Worm (Caenorhabditis elegans) whole organism, young adult: ENCODE results near the gene glb-34.

ENCODE experiments used
- B0336.3 ChIP-seq: fragments of 200-800 bp; sonication (Bioruptor generic); IDR thresholded peaks from 2 replicates; pipeline ENCODE4 v1.3.6; 2022; ENCODE audit warnings: missing genetic modification characterization, missing compliant biosample characterization
- F37B4.10 ChIP-seq: fragments of 200-800 bp; sonication (Bioruptor generic); IDR thresholded peaks from 2 replicates; pipeline ENCODE4 v1.3.6; 2022; ENCODE audit warnings: missing genetic modification characterization, missing compliant biosample characterization
- F49E8.2 ChIP-seq: sonication (generic microtip); optimal IDR thresholded peaks from 3 replicates; lab custom pipeline; 2017; ENCODE audit warnings: missing genetic modification characterization, mild to moderate bottlenecking, missing compliant biosample characterization, antibody characterized with exemption, moderate library complexity; ENCODE audit not compliant: insufficient read depth
- F57A8.1 ChIP-seq: fragments of 200-800 bp; sonication (Bioruptor generic); optimal IDR thresholded peaks from 2 replicates; lab custom pipeline; 2018; ENCODE audit warnings: mild to moderate bottlenecking, missing genetic modification characterization, moderate library complexity, missing compliant biosample characterization
- F57C9.4 ChIP-seq: sonication (generic microtip); optimal IDR thresholded peaks from 2 replicates; lab custom pipeline; 2017; ENCODE audit warnings: mild to moderate bottlenecking, missing genetic modification characterization, missing compliant biosample characterization
- K12H6.12 ChIP-seq: fragments of 200-800 bp; sonication (Bioruptor generic); optimal IDR thresholded peaks from 2 replicates; lab custom pipeline; 2018; ENCODE audit warnings: mild to moderate bottlenecking, missing genetic modification characterization, missing compliant biosample characterization
- Y56A3A.18 ChIP-seq: fragments of 200-800 bp; sonication (Bioruptor generic); IDR thresholded peaks from 2 replicates; pipeline ENCODE4 v1.3.6; 2022; ENCODE audit warnings: missing genetic modification reagents, missing genetic modification characterization, missing compliant biosample characterization
- ZK185.1 ChIP-seq: sonication (generic microtip); optimal IDR thresholded peaks from 2 replicates; lab custom pipeline; 2016; ENCODE audit warnings: mild to moderate bottlenecking, missing genetic modification characterization, missing compliant biosample characterization; ENCODE audit not compliant: poor library complexity, severe bottlenecking
- ama-1 ChIP-seq, 3 experiments: fragments of 150-350 bp in 1 of 3; sonication (generic microtip) in 2 of 3; optimal IDR thresholded peaks; 2 replicates each; lab custom pipeline; 2014 to 2018; ENCODE audit warnings: missing biosample characterization in 2 of 3, missing genetic modification characterization in 2 of 3, missing genetic modification reagents in 2 of 3
- attf-6 ChIP-seq: fragments of 200-800 bp; sonication (Bioruptor generic); IDR thresholded peaks from 2 replicates; pipeline ENCODE4 v1.3.6; 2022; ENCODE audit warnings: missing genetic modification reagents, missing genetic modification characterization, missing compliant biosample characterization
- cebp-1 ChIP-seq, 2 experiments: fragments of 200-800 bp in 1 of 2; sonication (Bioruptor generic) in 1 of 2; sonication (generic microtip) in 1 of 2; IDR thresholded peaks in 1 of 2; optimal IDR thresholded peaks in 1 of 2; 2 replicates each; pipeline versions ENCODE4 v1.3.6 to Lab custom; 2017 to 2022; ENCODE audit warnings: missing compliant biosample characterization in 2 of 2, missing genetic modification characterization in 2 of 2, mild to moderate bottlenecking in 1 of 2, missing genetic modification reagents in 1 of 2, moderate library complexity in 1 of 2
- cebp-2 ChIP-seq: fragments of 200-800 bp; sonication (Bioruptor generic); IDR thresholded peaks from 2 replicates; pipeline ENCODE4 v1.3.6; 2022; ENCODE audit warnings: missing genetic modification characterization, missing compliant biosample characterization
- ceh-100 ChIP-seq: fragments of 200-800 bp; sonication (Bioruptor generic); IDR thresholded peaks from 2 replicates; pipeline ENCODE4 v1.3.6; 2022; ENCODE audit warnings: missing genetic modification reagents, missing genetic modification characterization, missing compliant biosample characterization
- ceh-27 ChIP-seq: fragments of 200-800 bp; sonication (Bioruptor generic); optimal IDR thresholded peaks from 2 replicates; lab custom pipeline; 2018; ENCODE audit warnings: mild to moderate bottlenecking, missing genetic modification characterization, moderate library complexity, missing compliant biosample characterization
- ceh-58 ChIP-seq: fragments of 200-800 bp; sonication (Bioruptor generic); IDR thresholded peaks from 2 replicates; pipeline ENCODE4 v1.3.6; 2022; ENCODE audit warnings: missing genetic modification characterization, missing compliant biosample characterization
- ceh-79 ChIP-seq: sonication (generic microtip); optimal IDR thresholded peaks from 2 replicates; lab custom pipeline; 2017; ENCODE audit warnings: mild to moderate bottlenecking, missing genetic modification characterization, missing compliant biosample characterization
- die-1 ChIP-seq: sonication (generic microtip); optimal IDR thresholded peaks from 2 replicates; lab custom pipeline; 2016; ENCODE audit warnings: missing genotype, mild to moderate bottlenecking, missing genetic modification characterization, missing compliant biosample characterization
- efl-1 ChIP-seq: fragments of 150-350 bp; optimal IDR thresholded peaks from 2 replicates; lab custom pipeline; 2014; ENCODE audit warnings: missing biosample characterization, missing genetic modification reagents, missing genetic modification characterization
- egl-44 ChIP-seq: fragments of 200-800 bp; sonication (Bioruptor generic); IDR thresholded peaks from 2 replicates; pipeline ENCODE4 v1.3.6; 2022; ENCODE audit warnings: missing genetic modification reagents, missing genetic modification characterization, missing compliant biosample characterization
- ets-4 ChIP-seq: fragments of 200-800 bp; sonication (Bioruptor generic); optimal IDR thresholded peaks from 2 replicates; lab custom pipeline; 2018; ENCODE audit warnings: mild to moderate bottlenecking, missing genetic modification characterization, missing compliant biosample characterization
- lin-40 ChIP-seq: sonication (generic microtip); optimal IDR thresholded peaks from 2 replicates; lab custom pipeline; 2016; ENCODE audit warnings: missing genetic modification characterization, mild to moderate bottlenecking, missing compliant biosample characterization, missing genotype, missing genetic modification reagents
- nfya-2 ChIP-seq: fragments of 200-800 bp; sonication (Bioruptor generic); IDR thresholded peaks from 2 replicates; pipeline ENCODE4 v1.3.6; 2022; ENCODE audit warnings: missing genetic modification reagents, missing genetic modification characterization, missing compliant biosample characterization
- nfyb-1 ChIP-seq: fragments of 200-800 bp; sonication (Bioruptor generic); IDR thresholded peaks from 2 replicates; pipeline ENCODE4 v1.3.6; 2022; ENCODE audit warnings: missing genetic modification reagents, missing genetic modification characterization, missing compliant biosample characterization
- nhr-80 ChIP-seq: sonication (generic microtip); optimal IDR thresholded peaks from 2 replicates; lab custom pipeline; 2016; ENCODE audit warnings: missing genetic modification characterization, missing compliant biosample characterization
- repo-1 ChIP-seq: sonication (generic microtip); optimal IDR thresholded peaks from 2 replicates; lab custom pipeline; 2017; ENCODE audit warnings: mild to moderate bottlenecking, missing genetic modification characterization, missing compliant biosample characterization
- snpc-4 ChIP-seq, 5 experiments: fragments of 150-350 bp in 1 of 5; sonication (generic microtip) in 4 of 5; optimal IDR thresholded peaks; 2 replicates each; lab custom pipeline; 2014 to 2018; ENCODE audit warnings: missing genetic modification characterization in 5 of 5, missing biosample characterization in 3 of 5, antibody characterized with exemption in 2 of 5, mild to moderate bottlenecking in 2 of 5, missing compliant biosample characterization in 2 of 5, missing genotype in 2 of 5, moderate library complexity in 2 of 5, missing genetic modification reagents in 1 of 5
- somi-1 ChIP-seq: fragments of 200-800 bp; sonication (Bioruptor generic); optimal IDR thresholded peaks from 2 replicates; lab custom pipeline; 2018; ENCODE audit warnings: mild to moderate bottlenecking, missing genetic modification characterization, missing compliant biosample characterization
- ztf-25 ChIP-seq: fragments of 200-800 bp; sonication (Bioruptor generic); IDR thresholded peaks from 2 replicates; pipeline ENCODE4 v1.3.6; 2022; ENCODE audit warnings: missing genetic modification reagents, missing genetic modification characterization, missing compliant biosample characterization
- ztf-26 ChIP-seq: sonication (generic microtip); optimal IDR thresholded peaks from 2 replicates; lab custom pipeline; 2017; ENCODE audit warnings: missing genetic modification characterization, missing compliant biosample characterization
- ztf-6 ChIP-seq: fragments of 200-800 bp; sonication (Bioruptor generic); IDR thresholded peaks from 2 replicates; pipeline ENCODE4 v1.3.6; 2022; ENCODE audit warnings: missing genetic modification reagents, missing genetic modification characterization, missing compliant biosample characterization

The glb-34 gene

DNA sequence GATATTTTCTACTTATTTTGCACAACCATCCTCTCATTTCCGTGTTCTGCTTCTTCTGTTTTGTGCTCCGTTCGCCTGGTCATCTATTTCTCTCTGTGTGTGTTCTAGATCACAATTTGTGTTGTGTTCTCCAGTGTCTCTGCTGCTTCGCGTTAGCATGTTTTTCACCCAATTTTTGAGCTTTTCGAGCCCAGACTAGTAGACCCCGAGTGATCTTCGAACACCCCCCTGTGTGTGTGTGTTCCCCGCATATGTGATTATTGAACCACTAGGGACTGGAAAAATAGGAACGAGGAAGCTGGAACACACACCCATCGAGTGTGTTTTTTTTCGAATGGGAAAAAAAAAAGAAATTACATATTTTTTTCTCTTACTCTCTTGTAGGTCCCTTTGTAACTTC, 46.0 kb upstream of the glb-34 start:
- peak; percentile 66; the same call in 1 of the 2 replicates for TF ChIP-seq cebp-2 (GFP tag; lab: Robert Waterston, UW)
- TF ChIP-seq ceh-27 (GFP tag; lab: Kevin White, UChicago), result peak; percentile 1
- TF ChIP-seq F57C9.4 (tag; lab: Kevin White, UChicago), result peak; percentile 26
- TF ChIP-seq K12H6.12 (tag; lab: Kevin White, UChicago), result peak; percentile 36
- TF ChIP-seq attf-6 (GFP tag; lab: Robert Waterston, UW), result no peak
- no peak for TF ChIP-seq ztf-6 (GFP tag; lab: Robert Waterston, UW)
- TF ChIP-seq ceh-58, result no peak
- peak; percentile 21; the same call in 1 of the 2 replicates for TF ChIP-seq nfyb-1
- TF ChIP-seq repo-1 (tag; lab: Kevin White, UChicago), result peak; percentile 34

DNA sequence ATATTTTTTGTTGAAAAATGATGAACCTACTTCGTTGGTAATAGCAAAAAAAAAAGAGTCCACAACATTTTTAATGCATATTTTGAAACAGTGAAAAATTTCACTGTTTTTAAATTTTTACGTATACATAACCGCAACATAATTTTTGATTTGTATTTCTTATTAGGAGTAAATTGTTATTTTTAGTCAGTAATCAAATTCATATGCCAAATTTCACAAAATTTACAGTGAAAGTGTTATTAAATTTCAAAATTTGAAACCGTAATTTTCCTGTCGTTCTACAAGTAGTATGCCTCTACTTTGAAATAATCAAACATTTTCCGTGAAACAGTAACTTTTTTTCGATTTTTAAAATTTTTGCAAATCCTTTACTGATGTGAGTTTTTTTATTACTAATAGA, 45.5 kb upstream of the glb-34 start:
- TF ChIP-seq die-1 (tag; lab: Kevin White, UChicago), result no peak
- TF ChIP-seq B0336.3, result no peak
- TF ChIP-seq snpc-4 (GFP tag; optimal IDR thresholded peaks at IDR 0.05; lab: Kevin White, UChicago), result no peak
- peak in 2 of 4 experiments; percentile 35 to 61 for TF ChIP-seq snpc-4 (tag; optimal IDR thresholded peaks at IDR 0.05; lab: Kevin White, UChicago)
- TF ChIP-seq F57A8.1 (GFP tag; lab: Kevin White, UChicago), result no peak

DNA sequence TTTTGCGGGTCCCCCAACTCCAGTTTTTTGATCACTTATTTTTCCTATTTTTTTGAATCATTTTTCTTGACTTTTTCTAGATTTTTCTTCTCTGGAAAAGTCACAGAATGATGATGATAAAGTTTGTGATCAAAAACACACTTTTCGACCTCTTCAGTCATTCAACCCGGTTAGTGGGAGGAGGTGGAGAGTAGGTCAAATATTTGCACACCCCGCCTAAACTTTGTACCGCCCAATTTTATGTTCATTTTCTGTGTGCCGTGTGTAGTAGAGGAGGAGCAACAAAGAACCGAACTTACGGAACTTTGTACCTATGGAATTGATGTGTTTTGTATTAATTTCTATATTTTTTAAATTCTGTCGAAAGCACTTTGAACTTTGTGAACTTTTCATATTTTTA, 45.0 kb upstream of the glb-34 start:
- TF ChIP-seq ama-1 (optimal IDR thresholded peaks at IDR 0.05; lab: Kevin White, UChicago) (peak; percentile 17), ama-1 (GFP tag; optimal IDR thresholded peaks at IDR 0.05; lab: Kevin White, UChicago) (no peak), nhr-80 (tag; lab: Kevin White, UChicago) (peak; percentile 10), efl-1 (GFP tag; lab: Kevin White, UChicago) (peak; percentile 34), ztf-25 (no peak)

DNA sequence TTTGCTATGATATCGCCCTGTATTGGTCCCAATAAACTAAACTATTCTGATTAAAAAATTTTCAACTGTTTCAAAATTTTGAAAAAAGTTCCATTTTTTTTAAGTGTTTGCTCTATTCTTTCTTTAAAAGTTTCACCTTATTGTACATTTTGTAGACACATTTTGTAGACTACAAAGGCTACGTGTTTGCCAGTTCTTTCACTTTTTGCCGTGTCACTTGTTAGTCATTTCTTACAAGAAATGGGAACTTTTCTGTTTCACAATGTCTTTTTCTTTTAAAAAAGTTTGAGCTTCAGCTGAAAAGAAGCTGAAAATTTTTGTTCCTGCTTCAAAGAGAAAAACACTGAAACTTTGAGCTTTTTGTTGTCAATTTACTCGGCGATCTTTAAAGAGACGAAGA, 44.6 kb upstream of the glb-34 start:
- TF ChIP-seq ama-1 (optimal IDR thresholded peaks at IDR 0.05; lab: Kevin White, UChicago) (peak; percentile 59), ama-1 (GFP tag; optimal IDR thresholded peaks at IDR 0.05; lab: Kevin White, UChicago) (no peak), F37B4.10 (GFP tag; lab: Robert Waterston, UW) (no peak)

DNA sequence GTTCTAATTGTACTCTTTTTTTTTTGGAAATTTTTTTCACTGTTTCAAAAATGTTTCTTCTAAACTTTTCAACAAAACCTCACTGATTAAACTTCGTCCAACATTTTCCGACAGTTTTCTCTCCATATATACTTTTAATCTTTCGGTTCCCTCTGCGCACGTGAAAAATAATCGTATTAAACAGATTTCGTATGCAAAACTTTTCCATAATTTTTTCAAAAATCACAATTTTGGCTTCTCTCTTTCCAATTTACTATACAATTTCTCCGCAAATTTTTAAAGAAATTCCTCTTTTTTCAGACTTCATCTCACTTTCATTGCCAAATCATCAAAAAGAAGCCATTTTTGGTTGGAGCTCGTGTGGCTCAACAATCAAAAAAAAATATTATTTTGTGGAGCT, 43.8 kb upstream of the glb-34 start, which contains the start of gene dmd-6:
Gene dmd-6 (plus strand): TSS at position 301 of the 400 bp plus-strand sequence.
- peak; percentile 46 for TF ChIP-seq ama-1 (optimal IDR thresholded peaks at IDR 0.05; lab: Kevin White, UChicago)
- no peak for TF ChIP-seq ama-1 (GFP tag; optimal IDR thresholded peaks at IDR 0.05; lab: Kevin White, UChicago)
- no peak for TF ChIP-seq nfya-2

DNA sequence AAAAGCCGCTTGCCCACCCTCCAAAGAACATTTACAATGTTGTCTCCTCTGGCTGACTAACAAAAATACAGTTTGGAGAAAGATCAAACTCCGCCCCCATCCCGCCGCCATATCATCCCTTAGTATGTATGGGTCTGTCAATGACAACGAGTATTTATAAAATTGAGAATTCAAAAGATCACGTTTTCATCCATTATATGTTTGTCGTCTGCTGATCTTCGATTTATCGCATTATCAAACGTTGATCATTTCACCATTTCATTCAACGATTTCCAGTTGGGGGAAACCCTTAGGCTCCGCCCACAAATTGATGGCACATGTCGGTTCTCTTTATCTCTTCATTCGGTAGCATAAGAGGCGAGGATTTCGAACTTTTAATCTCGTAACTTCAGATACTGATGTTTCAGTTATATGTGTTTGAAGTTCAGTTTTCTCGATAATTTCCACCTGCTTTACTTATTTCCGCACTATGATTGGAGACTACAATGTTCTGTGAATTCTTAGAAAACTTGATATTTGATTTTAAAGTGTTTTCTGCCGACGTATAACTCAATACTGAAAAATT, 41.8 kb upstream of the glb-34 start:
- TF ChIP-seq ZK185.1 (tag; lab: Kevin White, UChicago), result peak; percentile 3
- TF ChIP-seq F49E8.2 (tag; lab: Kevin White, UChicago), result no peak
- TF ChIP-seq ets-4 (GFP tag; lab: Kevin White, UChicago), result no peak
- peak; percentile 9 for TF ChIP-seq nhr-80 (tag; lab: Kevin White, UChicago)
- TF ChIP-seq Y56A3A.18 (GFP tag; lab: Robert Waterston, UW), result no peak
- TF ChIP-seq die-1 (tag; lab: Kevin White, UChicago), result peak; percentile 28
- TF ChIP-seq egl-44 (GFP tag; lab: Robert Waterston, UW), result no peak
- peak; percentile 19 for TF ChIP-seq ama-1 (optimal IDR thresholded peaks at IDR 0.05; lab: Kevin White, UChicago)
- TF ChIP-seq ama-1 (GFP tag; optimal IDR thresholded peaks at IDR 0.05; lab: Kevin White, UChicago), result no peak
- TF ChIP-seq ceh-79, result no peak
- no peak for TF ChIP-seq ceh-100 (GFP tag; lab: Robert Waterston, UW)
- 0 out of 2 replicates have a peak, but pooled peaks have one; percentile 48 for TF ChIP-seq cebp-2 (GFP tag; lab: Robert Waterston, UW)
- no peak for TF ChIP-seq cebp-1 (GFP tag; IDR thresholded peaks at IDR 0.05; lab: Robert Waterston, UW)
- TF ChIP-seq cebp-1 (tag; optimal IDR thresholded peaks at IDR 0.05; lab: Kevin White, UChicago), result peak; percentile 23
- no peak for TF ChIP-seq efl-1 (GFP tag; lab: Kevin White, UChicago)
- TF ChIP-seq somi-1, result peak; percentile 47
- TF ChIP-seq ztf-26, result peak; percentile 25
- peak; percentile 51 for TF ChIP-seq lin-40 (tag; lab: Kevin White, UChicago)
- TF ChIP-seq, all 124 proteins: peak for 9
